Worm (Caenorhabditis elegans) whole organism, dauer: ENCODE results near the gene mbk-2.

Source experiments
- unc-62 ChIP-seq: sonication (generic microtip); optimal IDR thresholded peaks from 2 replicates; lab custom pipeline; 2017; ENCODE audit warnings: missing biosample characterization, missing genetic modification reagents, missing genetic modification characterization

mbk-2 gene

ce11 chrIV:13082836-13083763 lies 74.1 kb downstream of the mbk-2 start:
- TF ChIP-seq unc-62 (GFP tag; lab: Kevin White, UChicago), result no peak
